Fruit fly (Drosophila melanogaster) whole organism, embryonic: Measurements from ENCODE around the gene Tusp.

Source experiments
- Eip74EF ChIP-seq, 2 experiments: fragments of 200-800 bp in 1 of 2; fragments of >200 bp in 1 of 2; sonication (Bioruptor generic) in 1 of 2; optimal IDR thresholded peaks; 2 replicates each; lab custom pipeline; 2017 to 2019; ENCODE audit warnings: missing biosample characterization in 2 of 2, missing genetic modification characterization in 2 of 2, mild to moderate bottlenecking in 1 of 2, moderate library complexity in 1 of 2
- Hmx ChIP-seq: fragments of 200-800 bp; sonication (Bioruptor generic); optimal IDR thresholded peaks from 2 replicates; lab custom pipeline; 2016; ENCODE audit warnings: missing biosample characterization, missing genetic modification characterization
- Ravus ChIP-seq: fragments of 200-800 bp; sonication (Bioruptor generic); IDR thresholded peaks from 2 replicates; pipeline ENCODE4 v1.3.6; 2022; ENCODE audit warnings: missing biosample characterization, missing genetic modification characterization
- da ChIP-seq: fragments of 200-800 bp; sonication (Bioruptor generic); optimal IDR thresholded peaks from 2 replicates; lab custom pipeline; 2016; ENCODE audit warnings: missing biosample characterization, missing genetic modification characterization
- org-1 ChIP-seq: fragments of 200-800 bp; sonication (Bioruptor generic); optimal IDR thresholded peaks from 2 replicates; lab custom pipeline; 2017; ENCODE audit warnings: missing biosample characterization, missing genetic modification characterization
- shn ChIP-seq: fragments of 200-800 bp; sonication (Bioruptor generic); optimal IDR thresholded peaks from 3 replicates; lab custom pipeline; 2016; ENCODE audit warnings: missing biosample characterization, missing genetic modification characterization
- tin ChIP-seq: fragments of 200-800 bp; sonication (Bioruptor generic); optimal IDR thresholded peaks from 3 replicates; lab custom pipeline; 2016; ENCODE audit warnings: missing biosample characterization, missing genetic modification characterization

DNA sequence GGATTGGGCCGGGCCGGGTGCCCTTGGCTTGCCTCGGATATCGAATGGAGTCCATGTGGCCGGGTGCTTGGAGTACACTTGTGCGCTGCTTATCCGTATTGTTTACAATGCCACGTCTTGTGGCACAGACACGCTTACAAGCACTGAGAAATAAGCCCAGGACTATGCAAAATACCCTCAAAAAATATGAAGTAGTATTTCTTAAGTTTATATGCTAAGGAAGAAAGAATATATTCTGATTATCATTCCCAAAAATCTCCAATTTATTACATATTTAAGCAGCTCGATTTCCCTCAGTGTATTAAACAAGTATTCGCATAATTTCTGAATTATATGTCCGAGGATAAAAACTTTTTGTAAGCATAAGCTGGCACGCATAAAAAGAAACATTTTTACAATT is 14.2 kb downstream of the Tusp start:
- TF ChIP-seq shn (no peak), Ravus (GFP tag; lab: Robert Waterston, UW) (no peak), org-1 (no peak), tin (GFP tag; lab: Kevin White, UChicago) (no peak), Eip74EF (GFP tag; optimal IDR thresholded peaks at IDR 0.05; lab: Kevin White, UChicago) (no peak), da (GFP tag; lab: Kevin White, UChicago) (no peak), Hmx (no peak)
